Worm (Caenorhabditis elegans) whole organism, L3 larva: ENCODE results near the gene Y94H6A.2.

Experiments used
- R02D3.7 ChIP-seq: fragments of 150-350 bp; optimal IDR thresholded peaks from 2 replicates; lab custom pipeline; 2014; ENCODE audit warnings: missing biosample characterization, missing genetic modification characterization
- aly-2 ChIP-seq: fragments of 150-350 bp; optimal IDR thresholded peaks from 2 replicates; lab custom pipeline; 2014; ENCODE audit warnings: missing biosample characterization, missing genetic modification characterization
- ama-1 ChIP-seq: fragments of 150-350 bp; optimal IDR thresholded peaks from 2 replicates; lab custom pipeline; 2018
- ceh-16 ChIP-seq: sonication (generic microtip); optimal IDR thresholded peaks from 2 replicates; lab custom pipeline; 2017; ENCODE audit warnings: missing biosample characterization, missing genetic modification characterization
- ceh-28 ChIP-seq: fragments of 150-350 bp; optimal IDR thresholded peaks from 2 replicates; lab custom pipeline; 2014; ENCODE audit warnings: missing biosample characterization, missing genetic modification reagents, missing genetic modification characterization
- ceh-9 ChIP-seq: sonication (generic microtip); optimal IDR thresholded peaks from 2 replicates; lab custom pipeline; 2018; ENCODE audit warnings: missing biosample characterization, missing genetic modification characterization
- daf-12 ChIP-seq: fragments of 150-350 bp; optimal IDR thresholded peaks from 2 replicates; lab custom pipeline; 2014; ENCODE audit warnings: missing biosample characterization, missing genetic modification reagents, missing genetic modification characterization
- egl-27 ChIP-seq: sonication (generic microtip); optimal IDR thresholded peaks from 4 replicates; lab custom pipeline; 2017; ENCODE audit warnings: missing biosample characterization, missing genetic modification reagents, missing genetic modification characterization
- egl-5 ChIP-seq: fragments of 150-350 bp; optimal IDR thresholded peaks from 2 replicates; lab custom pipeline; 2017; ENCODE audit warnings: missing biosample characterization, missing genetic modification reagents, missing genetic modification characterization, inconsistent platforms
- elt-2 ChIP-seq: sonication (generic microtip); optimal IDR thresholded peaks from 2 replicates; lab custom pipeline; 2016; ENCODE audit warnings: missing genetic modification reagents, mild to moderate bottlenecking, missing genetic modification characterization, missing compliant biosample characterization
- eor-1 ChIP-seq, 2 experiments: fragments of 150-350 bp; optimal IDR thresholded peaks; 2 replicates each; lab custom pipeline; 2014 to 2018; ENCODE audit warnings: missing biosample characterization in 2 of 2, missing genetic modification characterization in 2 of 2
- fkh-10 ChIP-seq: sonication (generic microtip); optimal IDR thresholded peaks from 2 replicates; lab custom pipeline; 2017; ENCODE audit warnings: missing biosample characterization, missing genetic modification reagents, missing genetic modification characterization
- fkh-2 ChIP-seq: fragments of 150-350 bp; optimal IDR thresholded peaks from 2 replicates; lab custom pipeline; 2014; ENCODE audit warnings: missing biosample characterization, missing genetic modification reagents, missing genetic modification characterization
- fos-1 ChIP-seq: fragments of 150-350 bp; optimal IDR thresholded peaks from 2 replicates; lab custom pipeline; 2014; ENCODE audit warnings: missing biosample characterization, missing genetic modification characterization
- hmg-11 ChIP-seq: sonication (generic microtip); optimal IDR thresholded peaks from 2 replicates; lab custom pipeline; 2016; ENCODE audit warnings: missing genetic modification characterization, missing compliant biosample characterization
- jun-1 ChIP-seq: fragments of 150-350 bp; optimal IDR thresholded peaks from 2 replicates; lab custom pipeline; 2014; ENCODE audit warnings: missing biosample characterization, missing genetic modification reagents, missing genetic modification characterization
- lin-15B ChIP-seq: fragments of 150-350 bp; optimal IDR thresholded peaks from 2 replicates; lab custom pipeline; 2014; ENCODE audit warnings: missing biosample characterization, missing genetic modification characterization
- lin-39 ChIP-seq: fragments of 150-350 bp; optimal IDR thresholded peaks from 2 replicates; lab custom pipeline; 2018; ENCODE audit warnings: missing biosample characterization, missing genetic modification reagents, missing genetic modification characterization
- lsy-12 ChIP-seq: sonication (generic microtip); optimal IDR thresholded peaks from 2 replicates; lab custom pipeline; 2016; ENCODE audit warnings: mild to moderate bottlenecking, missing genetic modification characterization, missing compliant biosample characterization
- mdl-1 ChIP-seq: fragments of 150-350 bp; optimal IDR thresholded peaks from 2 replicates; lab custom pipeline; 2014; ENCODE audit warnings: missing biosample characterization, missing genetic modification characterization
- mml-1 ChIP-seq: fragments of 150-350 bp; sonication (generic microtip); optimal IDR thresholded peaks from 3 replicates; lab custom pipeline; 2014; ENCODE audit warnings: missing biosample characterization, missing genetic modification characterization
- nfya-1 ChIP-seq: sonication (generic microtip); optimal IDR thresholded peaks from 2 replicates; lab custom pipeline; 2017; ENCODE audit warnings: missing genetic modification characterization, mild to moderate bottlenecking, missing compliant biosample characterization, antibody characterized with exemption, moderate library complexity; ENCODE audit not compliant: insufficient read depth
- nhr-12 ChIP-seq: fragments of 150-350 bp; optimal IDR thresholded peaks from 2 replicates; lab custom pipeline; 2014; ENCODE audit warnings: missing biosample characterization, missing genetic modification characterization
- nhr-23 ChIP-seq: fragments of 150-350 bp; optimal IDR thresholded peaks from 2 replicates; lab custom pipeline; 2014; ENCODE audit warnings: missing biosample characterization, missing genetic modification reagents, missing genetic modification characterization
- nhr-25 ChIP-seq: sonication (generic microtip); optimal IDR thresholded peaks from 2 replicates; lab custom pipeline; 2017; ENCODE audit warnings: missing biosample characterization, missing genetic modification characterization
- nhr-43 ChIP-seq: sonication (generic microtip); optimal IDR thresholded peaks from 2 replicates; lab custom pipeline; 2016; ENCODE audit warnings: mild to moderate bottlenecking, missing genetic modification characterization, missing compliant biosample characterization; ENCODE audit not compliant: poor library complexity, severe bottlenecking
- nhr-67 ChIP-seq: fragments of 150-350 bp; optimal IDR thresholded peaks from 2 replicates; lab custom pipeline; 2014; ENCODE audit warnings: missing biosample characterization, missing genetic modification characterization
- pha-4 ChIP-seq: fragments of 150-350 bp; optimal IDR thresholded peaks from 2 replicates; lab custom pipeline; 2014; ENCODE audit warnings: missing biosample characterization, missing genetic modification reagents, missing genetic modification characterization
- pqm-1 ChIP-seq: fragments of 150-350 bp; optimal IDR thresholded peaks from 2 replicates; lab custom pipeline; 2017; ENCODE audit warnings: missing biosample characterization, missing genetic modification characterization, inconsistent platforms
- sea-2 ChIP-seq: fragments of 150-350 bp; sonication (generic microtip); optimal IDR thresholded peaks from 4 replicates; lab custom pipeline; 2014; ENCODE audit warnings: missing biosample characterization, missing genetic modification reagents, missing genetic modification characterization
- skn-1 ChIP-seq: fragments of 150-350 bp; optimal IDR thresholded peaks from 2 replicates; lab custom pipeline; 2014; ENCODE audit warnings: missing biosample characterization, missing genetic modification characterization
- snpc-4 ChIP-seq: fragments of 150-350 bp; optimal IDR thresholded peaks from 2 replicates; lab custom pipeline; 2014; ENCODE audit warnings: missing biosample characterization, missing genetic modification characterization
- tbx-2 ChIP-seq: sonication (generic microtip); optimal IDR thresholded peaks from 2 replicates; lab custom pipeline; 2016; ENCODE audit warnings: mild to moderate bottlenecking, missing genetic modification characterization, missing compliant biosample characterization
- ztf-11 ChIP-seq: fragments of 150-350 bp; optimal IDR thresholded peaks from 2 replicates; lab custom pipeline; 2014; ENCODE audit warnings: missing biosample characterization, missing genetic modification characterization
- ztf-4 ChIP-seq: fragments of 150-350 bp; optimal IDR thresholded peaks from 2 replicates; lab custom pipeline; 2014; ENCODE audit warnings: missing biosample characterization, missing genetic modification characterization

Y94H6A.2 gene

DNA sequence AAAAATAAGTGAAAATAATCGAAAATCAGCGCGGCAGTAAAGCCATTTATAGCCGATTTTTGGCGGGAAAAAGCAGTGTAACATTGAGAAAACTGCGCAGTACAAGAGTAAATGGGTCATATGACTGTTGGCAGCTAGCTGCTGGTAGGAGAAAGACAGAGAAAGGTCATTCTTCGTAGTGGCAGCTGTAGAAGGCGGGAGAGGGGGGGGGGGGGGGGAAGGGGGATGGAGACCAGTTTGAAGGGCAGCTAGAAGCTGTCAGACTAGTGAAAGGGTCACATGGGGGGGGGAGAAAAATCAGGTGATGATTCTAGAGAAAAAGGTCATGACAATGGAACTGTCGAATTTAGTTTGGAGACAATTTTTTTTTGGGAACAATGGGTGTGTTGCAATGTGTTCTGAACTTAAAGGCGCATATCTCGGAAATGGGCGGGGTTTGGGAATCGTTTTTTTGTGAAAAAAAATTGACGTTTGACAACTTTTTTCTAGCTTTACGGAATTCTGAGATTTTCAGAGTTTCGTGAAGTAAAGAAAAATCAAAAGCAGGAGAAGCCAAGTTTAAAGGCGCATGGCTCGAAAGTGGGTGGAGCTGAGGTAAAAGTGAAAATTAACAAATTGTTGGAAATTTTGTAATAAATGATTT is 42.2 kb downstream of the Y94H6A.2 start:
- TF ChIP-seq lin-15B (no peak), nhr-43 (tag; lab: Kevin White, UChicago) (peak; percentile 36), ama-1 (lab: Kevin White, UChicago) (peak; percentile 29), nhr-23 (no peak), mml-1 (no peak), lin-39 (no peak), lsy-12 (tag; lab: Kevin White, UChicago) (peak; percentile 8), nhr-25 (tag; lab: Kevin White, UChicago) (peak; percentile 77), R02D3.7 (tag; lab: Kevin White, UChicago) (no peak), pha-4 (tag; lab: Kevin White, UChicago) (no peak), tbx-2 (tag; lab: Kevin White, UChicago) (no peak)

ce11 chrIV:2773382-2773979 is 43.4 kb downstream of the Y94H6A.2 start:
- peak; percentile 1 for TF ChIP-seq snpc-4
- no peak for TF ChIP-seq egl-27
- peak; percentile 19 for TF ChIP-seq egl-5 (tag; lab: Kevin White, UChicago)
- no peak for TF ChIP-seq elt-2
- no peak for TF ChIP-seq pqm-1
- TF ChIP-seq ama-1 (lab: Kevin White, UChicago), result peak; percentile 74
- TF ChIP-seq jun-1 (tag; lab: Kevin White, UChicago), result no peak
- no peak for TF ChIP-seq fkh-2 (tag; lab: Kevin White, UChicago)
- TF ChIP-seq nhr-25 (tag; lab: Kevin White, UChicago), result peak; percentile 27
- TF ChIP-seq nhr-12 (tag; lab: Kevin White, UChicago), result no peak
- no peak for TF ChIP-seq mml-1
- no peak for TF ChIP-seq nhr-67 (tag; lab: Kevin White, UChicago)
- TF ChIP-seq fos-1 (tag; lab: Kevin White, UChicago), result no peak
- no peak for TF ChIP-seq ceh-16 (tag; lab: Kevin White, UChicago)
- TF ChIP-seq pha-4 (tag; lab: Kevin White, UChicago), result peak; percentile 25
- no peak for TF ChIP-seq sea-2 (GFP tag; lab: Kevin White, UChicago)
- no peak for TF ChIP-seq nfya-1 (tag; lab: Kevin White, UChicago)
- peak; percentile 23 for TF ChIP-seq nhr-23
- no peak for TF ChIP-seq fkh-10 (GFP tag; lab: Kevin White, UChicago)
- no peak for TF ChIP-seq daf-12 (tag; lab: Kevin White, UChicago)
- no peak for TF ChIP-seq tbx-2 (tag; lab: Kevin White, UChicago)
- TF ChIP-seq ceh-9 (tag; lab: Kevin White, UChicago), result no peak
- TF ChIP-seq aly-2, result no peak
- TF ChIP-seq lsy-12 (tag; lab: Kevin White, UChicago), result no peak
- TF ChIP-seq R02D3.7 (tag; lab: Kevin White, UChicago), result no peak

- no peak for TF ChIP-seq daf-12 (tag; lab: Kevin White, UChicago)
- no peak for TF ChIP-seq ztf-11 (tag; lab: Kevin White, UChicago)
- no peak for TF ChIP-seq ztf-4 (tag; lab: Kevin White, UChicago)
- peak; percentile 24 for TF ChIP-seq mdl-1 (tag; lab: Kevin White, UChicago)
- TF ChIP-seq nfya-1 (tag; lab: Kevin White, UChicago), result peak; percentile 75
- TF ChIP-seq lsy-12 (tag; lab: Kevin White, UChicago), result peak; percentile 81
- peak; percentile 91 for TF ChIP-seq egl-5 (tag; lab: Kevin White, UChicago)
- TF ChIP-seq nhr-25 (tag; lab: Kevin White, UChicago), result peak; percentile 84
- peak; percentile 46 for TF ChIP-seq nhr-23
- TF ChIP-seq ceh-28 (tag; lab: Kevin White, UChicago), result peak; percentile 31
- TF ChIP-seq snpc-4, result peak; percentile 40
- TF ChIP-seq eor-1 (tag; optimal IDR thresholded peaks at IDR 0.05; lab: Kevin White, UChicago), result no peak
- TF ChIP-seq nhr-43 (tag; lab: Kevin White, UChicago), result peak; percentile 58
- TF ChIP-seq pha-4 (tag; lab: Kevin White, UChicago), result peak; percentile 98
- TF ChIP-seq fkh-2 (tag; lab: Kevin White, UChicago), result no peak
- TF ChIP-seq skn-1 (tag; lab: Kevin White, UChicago), result no peak
- peak; percentile 40 for TF ChIP-seq lin-15B
- peak; percentile 71 for TF ChIP-seq lin-39
- peak; percentile 34 for TF ChIP-seq elt-2
- peak; percentile 66 for TF ChIP-seq hmg-11 (tag; lab: Kevin White, UChicago)
- TF ChIP-seq jun-1 (tag; lab: Kevin White, UChicago), result peak; percentile 45
- TF ChIP-seq ama-1 (lab: Kevin White, UChicago), result peak; percentile 76
Observed at ce11 chrIV:2774500-2774899, 44.4 kb downstream of the Y94H6A.2 start.
